Worm (Caenorhabditis elegans): ENCODE results near the gene tric-1B.1.

DNA sequence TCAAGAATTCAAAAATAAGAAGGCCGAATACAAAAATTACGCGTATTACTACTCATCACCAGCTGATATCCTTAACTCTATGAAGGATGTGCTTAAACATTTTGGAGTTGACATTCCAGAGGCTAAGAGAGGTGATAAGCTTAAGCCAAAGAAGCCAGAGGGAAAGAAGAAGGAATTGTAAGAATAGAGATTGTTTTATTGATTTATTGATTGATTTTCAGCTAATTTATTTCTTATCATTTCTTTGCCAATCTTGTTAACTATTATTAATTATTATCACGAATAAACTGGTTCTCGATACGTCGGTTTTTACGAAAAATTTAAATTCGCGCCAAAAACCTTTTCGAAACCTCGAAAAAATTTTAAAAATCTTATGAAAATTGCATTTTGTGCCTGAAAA is 24.3 kb downstream of the tric-1B.1 start:
- TF ChIP-seq tra-4 (tag; optimal IDR thresholded peaks at IDR 0.05) = no peak
- no peak for TF ChIP-seq tbx-11 (GFP tag; IDR thresholded peaks at IDR 0.05)
- TF ChIP-seq ama-1 (optimal IDR thresholded peaks at IDR 0.05) = no peak
- no peak for TF ChIP-seq flt-1 (GFP tag; IDR thresholded peaks at IDR 0.05)
- no peak for TF ChIP-seq hmg-4 (GFP tag; optimal IDR thresholded peaks at IDR 0.05)
- no peak for TF ChIP-seq tbx-37 (GFP tag; conservative IDR thresholded peaks at IDR 0.05)
- TF ChIP-seq ceh-36 (tag; optimal IDR thresholded peaks at IDR 0.05) = no peak
- TF ChIP-seq aly-1 (tag; optimal IDR thresholded peaks at IDR 0.05) = no peak
- no peak for TF ChIP-seq pes-1 (GFP tag; IDR thresholded peaks at IDR 0.05)
- TF ChIP-seq ets-7 (tag; optimal IDR thresholded peaks at IDR 0.05) = no peak
- no peak for TF ChIP-seq sea-1 (GFP tag; conservative IDR thresholded peaks at IDR 0.05)
- TF ChIP-seq B0310.2 (tag; optimal IDR thresholded peaks at IDR 0.05) = no peak
- TF ChIP-seq hnd-1 (tag; optimal IDR thresholded peaks at IDR 0.05) = no peak
- no peak for TF ChIP-seq F13C5.2 (tag; optimal IDR thresholded peaks at IDR 0.05)

All from whole organism, early embryonic.